Fruit fly (Drosophila melanogaster): ENCODE data around the gene CG32432.

DNA sequence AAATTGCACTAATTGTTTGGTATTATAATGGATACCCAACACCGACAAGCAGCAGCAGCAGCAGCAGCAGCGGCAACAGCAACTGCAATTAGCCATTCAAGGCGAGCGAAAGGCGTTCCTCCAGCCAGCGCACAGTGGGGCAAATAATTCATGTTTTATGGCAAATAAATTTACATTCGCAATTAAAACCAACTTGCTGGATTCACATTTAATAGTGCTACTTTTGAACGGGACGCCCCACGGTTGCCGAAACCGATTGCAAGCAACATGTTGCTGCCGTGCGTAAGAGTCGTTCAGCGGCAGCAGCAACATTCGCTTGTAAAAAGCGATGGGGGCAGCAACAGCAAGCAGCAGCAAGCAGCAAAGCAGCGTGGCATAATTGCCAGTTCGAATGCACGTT is 48.7 kb upstream of the CG32432 start:
- TF ChIP-seq Rel (GFP tag; optimal IDR thresholded peaks at IDR 0.05) (no peak), Rel (tag; optimal IDR thresholded peaks at IDR 0.05) (no peak), Vsx2 (GFP tag; optimal IDR thresholded peaks at IDR 0.05; ENCODE audit: partially characterized antibody) (no peak), OdsH (GFP tag; optimal IDR thresholded peaks at IDR 0.05) (no peak), br (GFP tag; optimal IDR thresholded peaks at IDR 0.05) (peak; percentile 21), usp (GFP tag; optimal IDR thresholded peaks at IDR 0.05) (no peak), jim (GFP tag; optimal IDR thresholded peaks at IDR 0.05) (no peak), Dfd (GFP tag; optimal IDR thresholded peaks at IDR 0.05) (peak; percentile 13), Sp1 (GFP tag; optimal IDR thresholded peaks at IDR 0.05) (peak; percentile 10), fru (GFP tag; optimal IDR thresholded peaks at IDR 0.05) (peak; percentile 34), Hnf4 (GFP tag; optimal IDR thresholded peaks at IDR 0.05) (no peak), Jra (GFP tag; optimal IDR thresholded peaks at IDR 0.05) (no peak), dsf (GFP tag; optimal IDR thresholded peaks at IDR 0.05; ENCODE audit: borderline replicate concordance) (no peak), Myc (optimal IDR thresholded peaks at IDR 0.05) (no peak), woc (GFP tag; optimal IDR thresholded peaks at IDR 0.05) (peak; percentile 48)
